Worm (Caenorhabditis elegans) whole organism, late embryonic: ENCODE measurements around the gene K10D11.4.

Source experiments
- F13H6.1 ChIP-seq: sonication (generic microtip); optimal IDR thresholded peaks from 2 replicates; lab custom pipeline; 2016; ENCODE audit warnings: missing genetic modification characterization, missing compliant biosample characterization
- K02D7.2 ChIP-seq: sonication (generic microtip); optimal IDR thresholded peaks from 2 replicates; lab custom pipeline; 2017; ENCODE audit warnings: mild to moderate bottlenecking, missing genetic modification characterization, missing compliant biosample characterization
- ahr-1 ChIP-seq: sonication (generic microtip); optimal IDR thresholded peaks from 2 replicates; lab custom pipeline; 2016; ENCODE audit warnings: missing genetic modification characterization, missing compliant biosample characterization
- ceh-18 ChIP-seq: sonication (generic microtip); optimal IDR thresholded peaks from 2 replicates; lab custom pipeline; 2016; ENCODE audit warnings: missing genetic modification characterization, missing compliant biosample characterization
- ceh-19 ChIP-seq: fragments of 200-800 bp; sonication (Bioruptor generic); optimal IDR thresholded peaks from 2 replicates; lab custom pipeline; 2018; ENCODE audit warnings: mild to moderate bottlenecking, missing genetic modification characterization, missing compliant biosample characterization
- ceh-22 ChIP-seq: sonication (generic microtip); optimal IDR thresholded peaks from 2 replicates; lab custom pipeline; 2017; ENCODE audit warnings: missing biosample characterization, missing genetic modification characterization
- ceh-24 ChIP-seq: sonication (generic microtip); optimal IDR thresholded peaks from 2 replicates; lab custom pipeline; 2016; ENCODE audit warnings: mild to moderate bottlenecking, missing genetic modification characterization, missing compliant biosample characterization
- ceh-30 ChIP-seq: fragments of 150-350 bp; optimal IDR thresholded peaks from 2 replicates; lab custom pipeline; 2014; ENCODE audit warnings: missing biosample characterization, missing genetic modification characterization
- che-1 ChIP-seq: sonication (generic microtip); optimal IDR thresholded peaks from 2 replicates; lab custom pipeline; 2016; ENCODE audit warnings: mild to moderate bottlenecking, missing genetic modification characterization, missing compliant biosample characterization
- dmd-4 ChIP-seq: sonication (generic microtip); optimal IDR thresholded peaks from 2 replicates; lab custom pipeline; 2016; ENCODE audit warnings: borderline replicate concordance, missing genetic modification characterization, missing compliant biosample characterization
- elt-2 ChIP-seq: sonication (generic microtip); optimal IDR thresholded peaks from 2 replicates; lab custom pipeline; 2016; ENCODE audit warnings: missing genetic modification reagents, missing genetic modification characterization, missing compliant biosample characterization
- ets-4 ChIP-seq: sonication (generic microtip); optimal IDR thresholded peaks from 2 replicates; lab custom pipeline; 2016; ENCODE audit warnings: missing genetic modification characterization, missing compliant biosample characterization
- hlh-15 ChIP-seq: sonication (generic microtip); optimal IDR thresholded peaks from 2 replicates; lab custom pipeline; 2016; ENCODE audit warnings: missing genetic modification characterization, missing compliant biosample characterization
- hlh-6 ChIP-seq: sonication (generic microtip); optimal IDR thresholded peaks from 2 replicates; lab custom pipeline; 2016; ENCODE audit warnings: missing genotype, missing genetic modification characterization, missing compliant biosample characterization
- lim-6 ChIP-seq: sonication (generic microtip); optimal IDR thresholded peaks from 2 replicates; lab custom pipeline; 2016; ENCODE audit warnings: missing genetic modification characterization, missing compliant biosample characterization
- madf-2 ChIP-seq: sonication (generic microtip); optimal IDR thresholded peaks from 2 replicates; lab custom pipeline; 2017; ENCODE audit warnings: missing genetic modification characterization, missing compliant biosample characterization
- mec-3 ChIP-seq: sonication (generic microtip); optimal IDR thresholded peaks from 2 replicates; lab custom pipeline; 2016; ENCODE audit warnings: borderline replicate concordance, missing genetic modification characterization, missing compliant biosample characterization
- nfya-1 ChIP-seq: sonication (generic microtip); optimal IDR thresholded peaks from 2 replicates; lab custom pipeline; 2017; ENCODE audit warnings: missing genetic modification characterization, mild to moderate bottlenecking, missing compliant biosample characterization, antibody characterized with exemption, moderate library complexity
- nhr-11 ChIP-seq: fragments of 150-350 bp; optimal IDR thresholded peaks from 2 replicates; lab custom pipeline; 2014; ENCODE audit warnings: missing biosample characterization, missing genetic modification characterization
- nhr-232 ChIP-seq: sonication (generic microtip); optimal IDR thresholded peaks from 2 replicates; lab custom pipeline; 2016; ENCODE audit warnings: missing genetic modification characterization, missing compliant biosample characterization
- odd-2 ChIP-seq: sonication (generic microtip); optimal IDR thresholded peaks from 2 replicates; lab custom pipeline; 2017; ENCODE audit warnings: antibody characterized with exemption, mild to moderate bottlenecking, missing genetic modification characterization, missing compliant biosample characterization
- pros-1 ChIP-seq: fragments of 150-350 bp; optimal IDR thresholded peaks from 2 replicates; lab custom pipeline; 2014; ENCODE audit warnings: missing biosample characterization, missing genetic modification reagents, missing genetic modification characterization
- rnt-1 ChIP-seq: sonication (generic microtip); optimal IDR thresholded peaks from 2 replicates; lab custom pipeline; 2016; ENCODE audit warnings: missing genetic modification characterization, missing compliant biosample characterization
- sox-2 ChIP-seq: fragments of 200-800 bp; sonication (Bioruptor generic); IDR thresholded peaks from 2 replicates; pipeline ENCODE4 v1.3.6; 2022; ENCODE audit warnings: missing genetic modification reagents, missing genetic modification characterization, missing compliant biosample characterization
- sox-4 ChIP-seq: sonication (generic microtip); optimal IDR thresholded peaks from 2 replicates; lab custom pipeline; 2017; ENCODE audit warnings: mild to moderate bottlenecking, missing genetic modification characterization, inconsistent platforms, missing compliant biosample characterization
- syd-9 ChIP-seq: sonication (generic microtip); optimal IDR thresholded peaks from 2 replicates; lab custom pipeline; 2016; ENCODE audit warnings: mild to moderate bottlenecking, missing genetic modification characterization, moderate library complexity, missing compliant biosample characterization
- tbx-2 ChIP-seq: sonication (generic microtip); optimal IDR thresholded peaks from 2 replicates; lab custom pipeline; 2016; ENCODE audit warnings: missing genetic modification characterization, missing compliant biosample characterization
- tbx-7 ChIP-seq: sonication (generic microtip); optimal IDR thresholded peaks from 2 replicates; lab custom pipeline; 2016; ENCODE audit warnings: missing genotype, missing genetic modification characterization, missing compliant biosample characterization
- unc-42 ChIP-seq: sonication (generic microtip); optimal IDR thresholded peaks from 2 replicates; lab custom pipeline; 2016; ENCODE audit warnings: missing genotype, missing genetic modification characterization, missing compliant biosample characterization
- unc-55 ChIP-seq: sonication (generic microtip); optimal IDR thresholded peaks from 2 replicates; lab custom pipeline; 2017; ENCODE audit warnings: missing biosample characterization, missing genetic modification reagents, missing genetic modification characterization
- unc-86 ChIP-seq: sonication (generic microtip); optimal IDR thresholded peaks from 2 replicates; lab custom pipeline; 2016; ENCODE audit warnings: missing genetic modification characterization, missing compliant biosample characterization
- zip-5 ChIP-seq: sonication (generic microtip); optimal IDR thresholded peaks from 2 replicates; lab custom pipeline; 2016; ENCODE audit warnings: missing genetic modification characterization, missing compliant biosample characterization
- ztf-16 ChIP-seq: sonication (generic microtip); optimal IDR thresholded peaks from 2 replicates; lab custom pipeline; 2017; ENCODE audit warnings: missing genetic modification characterization, missing compliant biosample characterization

Gene K10D11.4

DNA sequence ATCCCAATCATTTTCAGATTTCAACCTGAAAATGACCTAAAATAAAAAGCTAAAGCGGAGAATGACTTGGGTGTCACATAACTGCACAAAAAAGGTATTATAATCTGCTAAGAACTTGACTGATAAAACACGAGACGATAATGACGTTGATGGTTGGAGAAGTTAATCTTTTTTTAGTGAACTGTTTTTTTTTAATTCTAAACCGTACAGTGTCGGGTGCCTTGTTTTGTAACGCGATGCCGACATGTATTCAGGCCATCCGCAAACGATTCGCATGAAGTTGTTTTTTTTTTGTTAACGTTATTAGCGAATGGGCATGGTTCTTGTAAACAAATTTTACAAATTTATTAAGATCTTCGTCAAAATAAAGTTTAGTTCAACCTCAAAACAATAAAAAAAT, 4.9 kb downstream of the K10D11.4 start, which contains the start of gene K10D11.6:
K10D11.6 (minus strand) TSS at position 101 of the 400 bp plus-strand sequence.
- no peak for TF ChIP-seq ztf-16 (tag; lab: Kevin White, UChicago)
- no peak for TF ChIP-seq nhr-232 (tag; lab: Kevin White, UChicago)
- no peak for TF ChIP-seq ceh-19 (GFP tag; lab: Kevin White, UChicago)
- TF ChIP-seq zip-5 (tag; lab: Kevin White, UChicago) = no peak
- TF ChIP-seq ceh-30 (tag; lab: Kevin White, UChicago) = no peak
- TF ChIP-seq lim-6 (tag; lab: Kevin White, UChicago) = no peak
- TF ChIP-seq unc-42 (tag; lab: Kevin White, UChicago) = no peak
- no peak for TF ChIP-seq hlh-6 (tag; lab: Kevin White, UChicago)
- no peak for TF ChIP-seq F13H6.1 (tag; lab: Kevin White, UChicago)
- no peak for TF ChIP-seq tbx-7 (tag; lab: Kevin White, UChicago)
- TF ChIP-seq sox-4 (tag; lab: Kevin White, UChicago) = no peak

DNA sequence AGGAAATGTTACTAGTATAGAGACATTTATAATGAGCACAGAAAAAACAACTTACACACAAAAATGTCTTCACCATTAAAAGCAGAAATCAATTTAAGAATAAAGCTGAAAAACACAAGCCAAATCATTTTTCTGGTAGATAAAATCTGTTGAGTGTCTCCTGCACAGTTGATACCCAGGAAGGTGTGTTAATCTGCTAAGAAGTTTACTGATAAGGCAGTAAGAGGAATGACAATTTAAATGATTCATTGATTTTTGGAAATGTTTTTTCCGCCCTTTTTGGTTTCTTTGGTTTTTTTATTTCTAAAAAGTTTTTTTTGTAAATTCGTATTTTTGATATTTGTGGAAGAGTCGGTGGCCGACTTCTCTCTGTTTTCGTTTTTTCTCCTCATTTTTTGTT, 8.3 kb downstream of the K10D11.4 start, which contains the start of gene K10D11.3:
K10D11.3 (minus strand) TSS at position 174 of the 400 bp plus-strand sequence.
- no peak for TF ChIP-seq hlh-6 (tag; lab: Kevin White, UChicago)
- peak; percentile 7 for TF ChIP-seq elt-2 (tag; lab: Kevin White, UChicago)

DNA sequence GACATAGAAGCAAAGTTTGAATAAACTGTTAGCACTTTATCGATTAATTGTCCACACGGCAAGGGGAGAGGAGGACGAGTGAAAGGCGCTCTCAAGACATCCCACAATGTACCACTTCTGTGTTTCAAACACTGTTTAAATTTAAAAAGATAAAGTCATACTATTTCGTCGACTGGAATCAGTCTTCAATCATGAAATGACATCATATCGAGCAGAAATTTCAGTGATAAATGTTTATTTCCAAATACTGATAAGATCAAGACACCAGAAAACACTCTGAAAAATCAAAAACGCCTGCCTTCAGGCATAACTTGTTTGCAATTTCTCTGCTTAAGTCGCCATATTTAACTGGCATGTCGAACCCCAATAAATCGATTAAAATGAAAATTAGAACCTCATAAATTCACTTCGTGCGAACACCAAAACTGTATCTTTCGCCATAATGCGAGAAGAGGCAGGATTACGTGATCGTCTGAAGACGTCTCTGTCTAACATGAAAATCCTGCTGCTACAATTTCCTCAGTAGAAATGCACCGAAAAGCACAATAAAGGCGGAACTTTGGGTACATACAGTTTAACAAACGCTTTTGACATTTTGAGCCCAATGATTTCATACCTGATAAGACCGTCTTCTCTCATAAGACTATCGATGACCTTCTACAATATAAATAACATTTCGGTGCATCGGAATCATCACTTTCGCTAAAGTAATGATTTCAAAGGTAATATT, 15.8 kb downstream of the K10D11.4 start, which contains the start of gene K10D11.2:
K10D11.2 (plus strand) TSS at position 680 of the 730 bp plus-strand sequence.
- TF ChIP-seq dmd-4 (tag; lab: Kevin White, UChicago) (no peak), odd-2 (tag; lab: Kevin White, UChicago) (no peak), tbx-2 (tag; lab: Kevin White, UChicago) (no peak), elt-2 (tag; lab: Kevin White, UChicago) (peak; percentile 61), ceh-24 (no peak), che-1 (tag; lab: Kevin White, UChicago) (no peak), nhr-232 (tag; lab: Kevin White, UChicago) (no peak)

DNA sequence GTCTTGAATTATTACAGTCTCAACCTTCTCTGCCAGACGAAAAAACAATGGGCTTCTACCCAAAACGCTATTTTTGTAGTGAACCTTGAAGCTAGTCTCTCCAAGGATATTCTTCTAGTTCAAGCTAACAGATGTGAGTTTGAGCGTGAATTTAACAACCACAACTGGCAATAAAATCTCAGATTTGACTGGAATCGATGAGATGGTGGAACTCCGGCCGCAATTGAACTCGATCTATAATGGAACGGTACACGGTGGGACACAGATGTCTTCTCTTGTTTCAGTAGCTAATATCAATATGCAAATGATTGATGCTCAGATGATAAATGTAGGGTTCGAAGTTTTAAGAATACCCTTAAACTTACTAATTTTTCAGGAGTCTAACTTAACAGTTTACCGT, 16.6 kb downstream of the K10D11.4 start:
- TF ChIP-seq sox-2 (GFP tag; lab: Robert Waterston, UW) (no peak), pros-1 (no peak), syd-9 (no peak), elt-2 (tag; lab: Kevin White, UChicago) (no peak), ceh-18 (tag; lab: Kevin White, UChicago) (no peak), unc-86 (tag; lab: Kevin White, UChicago) (no peak), hlh-15 (tag; lab: Kevin White, UChicago) (no peak)

DNA sequence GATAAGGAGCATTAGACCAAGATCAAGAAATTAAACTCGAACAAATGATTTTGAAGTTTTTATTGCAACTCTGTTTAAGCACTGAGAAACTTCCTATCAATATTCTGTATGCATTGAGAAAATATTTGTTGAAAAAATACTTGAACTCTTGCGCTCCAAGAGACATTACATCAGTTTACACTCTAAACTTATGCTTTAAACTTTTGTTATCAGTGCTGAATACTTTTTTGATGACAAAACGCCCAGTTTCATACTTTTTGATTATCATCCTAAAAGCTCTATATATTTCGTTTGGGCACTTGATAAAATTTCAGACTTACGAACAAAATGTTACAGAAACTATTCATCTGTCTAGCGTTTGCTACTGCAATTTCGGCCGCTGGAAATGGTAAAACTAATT, 18.3 kb downstream of the K10D11.4 start, which contains the start of gene dod-17:
dod-17 (plus strand) TSS at position 323 of the 400 bp plus-strand sequence.
- no peak for TF ChIP-seq mec-3 (tag; lab: Kevin White, UChicago)
- no peak for TF ChIP-seq madf-2 (tag; lab: Kevin White, UChicago)
- no peak for TF ChIP-seq nfya-1 (tag; lab: Kevin White, UChicago)
- no peak for TF ChIP-seq tbx-2 (tag; lab: Kevin White, UChicago)
- no peak for TF ChIP-seq ets-4
- TF ChIP-seq ceh-22 (tag; lab: Kevin White, UChicago) = no peak
- TF ChIP-seq ztf-16 (tag; lab: Kevin White, UChicago) = no peak
- TF ChIP-seq ahr-1 = no peak
- TF ChIP-seq lim-6 (tag; lab: Kevin White, UChicago) = no peak
- no peak for TF ChIP-seq pros-1
- no peak for TF ChIP-seq rnt-1 (tag; lab: Kevin White, UChicago)
- TF ChIP-seq che-1 (tag; lab: Kevin White, UChicago) = no peak
- TF ChIP-seq unc-42 (tag; lab: Kevin White, UChicago) = no peak
- no peak for TF ChIP-seq unc-55 (GFP tag; lab: Kevin White, UChicago)
- no peak for TF ChIP-seq nhr-11 (tag; lab: Kevin White, UChicago)
- TF ChIP-seq K02D7.2 (tag; lab: Kevin White, UChicago) = no peak
- no peak for TF ChIP-seq tbx-7 (tag; lab: Kevin White, UChicago)
- TF ChIP-seq, all 69 proteins: peak for 0
